Worm (Caenorhabditis elegans) whole organism, L4/young adult: ENCODE results near the gene Y39A3A.2.

Source experiments
- W03F9.2 ChIP-seq: fragments of 150-350 bp; optimal IDR thresholded peaks from 2 replicates; lab custom pipeline; 2014; ENCODE audit warnings: missing biosample characterization, missing genetic modification characterization
- him-1 ChIP-seq: sonication (generic microtip); optimal IDR thresholded peaks from 2 replicates; lab custom pipeline; 2016; ENCODE audit warnings: missing genotype, missing genetic modification reagents, missing genetic modification characterization, missing compliant biosample characterization

- TF ChIP-seq him-1 (tag; lab: Kevin White, UChicago) (no peak), W03F9.2 (tag; lab: Kevin White, UChicago) (no peak)
Observed at ce11 chrIII:2092409-2092808, 34.9 kb upstream of the Y39A3A.2 start, which contains the start of gene Y48G9A.9.
